Worm (Caenorhabditis elegans) whole organism, mixed stage, embryonic: ENCODE measurements around the gene C28H8.3.

ENCODE experiments used
- M03D4.4 ChIP-seq: sonication (generic microtip); optimal IDR thresholded peaks from 2 replicates; lab custom pipeline; 2017; ENCODE audit warnings: mild to moderate bottlenecking, missing genetic modification characterization, missing compliant biosample characterization
- bed-3 ChIP-seq: fragments of 200-800 bp; sonication (Bioruptor generic); optimal IDR thresholded peaks from 3 replicates; lab custom pipeline; 2018; ENCODE audit warnings: mild to moderate bottlenecking, missing genetic modification characterization, moderate library complexity, missing compliant biosample characterization
- blmp-1 ChIP-seq: fragments of 150-350 bp; optimal IDR thresholded peaks from 2 replicates; lab custom pipeline; 2014; ENCODE audit warnings: missing biosample characterization, missing genetic modification characterization
- ceh-39 ChIP-seq: fragments of 150-350 bp; optimal IDR thresholded peaks from 2 replicates; lab custom pipeline; 2014; ENCODE audit warnings: missing biosample characterization, missing genetic modification characterization
- ceh-83 ChIP-seq: fragments of 200-800 bp; sonication (Bioruptor generic); optimal IDR thresholded peaks from 2 replicates; lab custom pipeline; 2018; ENCODE audit warnings: mild to moderate bottlenecking, missing genetic modification characterization, missing compliant biosample characterization
- ces-1 ChIP-seq: fragments of 150-350 bp; optimal IDR thresholded peaks from 2 replicates; lab custom pipeline; 2014; ENCODE audit warnings: missing biosample characterization, missing genetic modification reagents, missing genetic modification characterization
- cnd-1 ChIP-seq: fragments of 200-800 bp; sonication (Bioruptor generic); optimal IDR thresholded peaks from 2 replicates; lab custom pipeline; 2018; ENCODE audit warnings: mild to moderate bottlenecking, missing genetic modification characterization, missing compliant biosample characterization
- drap-1 ChIP-seq: fragments of 200-800 bp; sonication (Bioruptor generic); optimal IDR thresholded peaks from 3 replicates; lab custom pipeline; 2018; ENCODE audit warnings: mild to moderate bottlenecking, missing genetic modification characterization, missing compliant biosample characterization
- elt-1 ChIP-seq: sonication (generic microtip); optimal IDR thresholded peaks from 2 replicates; lab custom pipeline; 2017; ENCODE audit warnings: missing genetic modification characterization, mild to moderate bottlenecking, missing compliant biosample characterization, antibody characterized with exemption, moderate library complexity, borderline replicate concordance; ENCODE audit not compliant: insufficient read depth
- elt-3 ChIP-seq: fragments of 150-350 bp; optimal IDR thresholded peaks from 2 replicates; lab custom pipeline; 2014; ENCODE audit warnings: missing biosample characterization, missing genetic modification characterization
- hlh-1 ChIP-seq: fragments of 150-350 bp; optimal IDR thresholded peaks from 2 replicates; lab custom pipeline; 2014; ENCODE audit warnings: missing biosample characterization, missing genetic modification reagents, missing genetic modification characterization
- lin-13 ChIP-seq: fragments of 150-350 bp; optimal IDR thresholded peaks from 2 replicates; lab custom pipeline; 2014; ENCODE audit warnings: missing biosample characterization, missing genetic modification characterization
- lin-32 ChIP-seq: fragments of 200-800 bp; sonication (Bioruptor generic); optimal IDR thresholded peaks from 2 replicates; lab custom pipeline; 2018; ENCODE audit warnings: mild to moderate bottlenecking, missing genetic modification characterization, missing compliant biosample characterization
- mab-5 ChIP-seq: fragments of 150-350 bp; optimal IDR thresholded peaks from 2 replicates; lab custom pipeline; 2014; ENCODE audit warnings: missing biosample characterization, missing genetic modification characterization
- mep-1 ChIP-seq: fragments of 150-350 bp; optimal IDR thresholded peaks from 2 replicates; lab custom pipeline; 2017; ENCODE audit warnings: missing biosample characterization, missing genetic modification reagents, missing genetic modification characterization, inconsistent platforms
- mls-2 ChIP-seq: sonication (generic microtip); optimal IDR thresholded peaks from 2 replicates; lab custom pipeline; 2016; ENCODE audit warnings: mild to moderate bottlenecking, missing genetic modification characterization, moderate library complexity, missing compliant biosample characterization
- nhr-12 ChIP-seq: fragments of 150-350 bp; optimal IDR thresholded peaks from 2 replicates; lab custom pipeline; 2014; ENCODE audit warnings: missing biosample characterization, missing genetic modification characterization
- nhr-2 ChIP-seq: fragments of 150-350 bp; optimal IDR thresholded peaks from 2 replicates; lab custom pipeline; 2014; ENCODE audit warnings: missing biosample characterization, missing genetic modification characterization
- nhr-237 ChIP-seq: fragments of 150-350 bp; optimal IDR thresholded peaks from 2 replicates; lab custom pipeline; 2014; ENCODE audit warnings: missing biosample characterization, missing genetic modification characterization
- nhr-76 ChIP-seq: sonication (generic microtip); optimal IDR thresholded peaks from 2 replicates; lab custom pipeline; 2017; ENCODE audit warnings: missing biosample characterization, missing genetic modification characterization
- tbx-8 ChIP-seq: fragments of 200-800 bp; sonication (Bioruptor generic); optimal IDR thresholded peaks from 2 replicates; lab custom pipeline; 2018; ENCODE audit warnings: mild to moderate bottlenecking, missing genetic modification characterization, moderate library complexity, missing compliant biosample characterization
- unc-120 ChIP-seq: sonication (generic microtip); optimal IDR thresholded peaks from 2 replicates; lab custom pipeline; 2017; ENCODE audit warnings: missing genetic modification characterization, missing compliant biosample characterization; ENCODE audit not compliant: poor library complexity, severe bottlenecking
- unc-39 ChIP-seq: fragments of 150-350 bp; optimal IDR thresholded peaks from 2 replicates; lab custom pipeline; 2014; ENCODE audit warnings: missing biosample characterization, missing genetic modification characterization
- unc-62 ChIP-seq: fragments of 150-350 bp; optimal IDR thresholded peaks from 2 replicates; lab custom pipeline; 2014; ENCODE audit warnings: missing biosample characterization, missing genetic modification reagents, missing genetic modification characterization
- zip-8 ChIP-seq: fragments of 150-350 bp; optimal IDR thresholded peaks from 2 replicates; lab custom pipeline; 2014; ENCODE audit warnings: missing biosample characterization, missing genetic modification characterization
- ztf-11 ChIP-seq: fragments of 150-350 bp; optimal IDR thresholded peaks from 2 replicates; lab custom pipeline; 2014; ENCODE audit warnings: missing biosample characterization, missing genetic modification characterization

The C28H8.3 gene

DNA sequence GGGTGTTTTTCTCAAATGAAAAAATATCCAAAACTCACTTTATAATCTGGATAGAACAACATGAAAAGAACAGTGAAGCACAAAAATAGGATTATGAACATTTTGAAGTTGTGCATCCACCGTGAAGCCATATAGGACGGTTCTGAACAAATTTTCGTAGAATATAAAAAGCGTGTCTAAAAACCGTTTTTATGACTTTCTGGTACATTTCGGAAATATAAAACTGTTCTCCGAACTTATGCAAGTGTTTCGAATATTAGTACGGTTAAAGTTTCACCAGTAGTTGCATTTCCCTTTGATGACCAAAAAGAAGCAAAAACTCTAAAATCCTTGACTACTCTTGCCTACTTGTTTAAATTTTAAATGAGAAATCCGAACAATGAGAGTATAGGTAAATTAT lies 19.8 kb upstream of the C28H8.3 start, which contains the start of gene C28H8.8:
Gene C28H8.8 (minus strand): TSS at position 101 of the 400 bp plus-strand sequence.
- TF ChIP-seq unc-62 (GFP tag; lab: Kevin White, UChicago) (no peak), mab-5 (no peak), bed-3 (GFP tag; lab: Kevin White, UChicago) (no peak), nhr-76 (tag; lab: Kevin White, UChicago) (no peak), ces-1 (GFP tag; lab: Kevin White, UChicago) (no peak), mls-2 (tag; lab: Kevin White, UChicago) (no peak), elt-3 (tag; lab: Kevin White, UChicago) (no peak), tbx-8 (GFP tag; lab: Kevin White, UChicago) (no peak)

DNA sequence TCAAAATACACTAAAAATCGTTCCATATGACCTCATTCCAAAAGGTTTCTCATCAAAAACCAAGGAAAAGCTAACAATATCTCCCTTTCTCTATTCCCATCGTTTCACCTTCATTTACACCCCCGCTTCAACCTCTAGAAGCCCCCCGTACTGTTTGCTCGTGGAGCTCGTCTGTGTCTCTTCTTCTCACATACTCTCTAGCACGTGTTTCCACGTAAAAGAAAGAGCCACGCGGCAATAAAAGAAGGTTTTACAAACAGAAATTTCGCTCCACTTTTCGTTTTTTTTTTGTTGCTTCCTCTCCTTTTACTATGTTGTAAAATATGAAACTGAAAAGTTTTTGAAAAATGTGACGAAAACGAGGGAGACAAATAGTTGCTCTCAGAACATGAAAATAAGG lies 15.6 kb upstream of the C28H8.3 start:
- TF ChIP-seq M03D4.4 (tag; lab: Kevin White, UChicago) = no peak
- TF ChIP-seq ceh-39 = no peak
- no peak for TF ChIP-seq nhr-237 (tag; lab: Kevin White, UChicago)
- TF ChIP-seq ces-1 (GFP tag; lab: Kevin White, UChicago) = no peak
- TF ChIP-seq nhr-12 (tag; lab: Kevin White, UChicago) = no peak
- no peak for TF ChIP-seq nhr-2 (tag; lab: Kevin White, UChicago)
- no peak for TF ChIP-seq ztf-11 (tag; lab: Kevin White, UChicago)
- no peak for TF ChIP-seq cnd-1 (tag; lab: Kevin White, UChicago)
- no peak for TF ChIP-seq unc-62 (GFP tag; lab: Kevin White, UChicago)
- no peak for TF ChIP-seq lin-32 (GFP tag; lab: Kevin White, UChicago)
- no peak for TF ChIP-seq mep-1
- TF ChIP-seq bed-3 (GFP tag; lab: Kevin White, UChicago) = no peak

DNA sequence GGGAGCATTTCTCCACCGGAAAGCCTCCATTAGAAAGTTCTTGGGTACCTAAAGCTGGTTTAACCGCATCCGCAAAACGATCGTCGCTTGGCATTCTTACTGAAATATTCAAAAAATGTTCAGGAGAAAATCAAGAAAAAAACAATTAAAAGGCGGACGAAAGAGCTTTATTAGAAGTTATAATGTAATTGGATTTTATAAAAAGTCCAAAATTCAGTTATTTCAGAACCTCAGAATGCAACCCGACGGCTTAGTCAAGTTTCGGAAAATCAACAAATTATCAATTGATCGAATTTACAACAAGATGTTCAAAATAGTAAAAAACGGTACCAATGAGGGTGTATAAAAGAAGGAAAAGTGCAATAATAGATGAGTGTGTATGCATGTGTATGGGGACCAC lies 12.6 kb upstream of the C28H8.3 start, which contains the start of gene pxl-1:
Gene pxl-1 (minus strand): TSS at position 101 of the 400 bp plus-strand sequence.
- TF ChIP-seq nhr-2 (tag; lab: Kevin White, UChicago) (no peak), ceh-83 (GFP tag; lab: Kevin White, UChicago) (no peak), ztf-11 (tag; lab: Kevin White, UChicago) (no peak), mab-5 (no peak), hlh-1 (no peak), elt-1 (tag; lab: Kevin White, UChicago) (no peak), tbx-8 (GFP tag; lab: Kevin White, UChicago) (no peak), nhr-237 (tag; lab: Kevin White, UChicago) (no peak), drap-1 (GFP tag; lab: Kevin White, UChicago) (no peak), bed-3 (GFP tag; lab: Kevin White, UChicago) (no peak)

- TF ChIP-seq drap-1 (GFP tag; lab: Kevin White, UChicago) = no peak
- peak; percentile 27 for TF ChIP-seq ces-1 (GFP tag; lab: Kevin White, UChicago)
- TF ChIP-seq mep-1 = no peak
- TF ChIP-seq blmp-1 (tag; lab: Kevin White, UChicago) = no peak
- TF ChIP-seq unc-120 (tag; lab: Kevin White, UChicago) = no peak
- TF ChIP-seq, all 35 proteins: peak for 1
These were observed 11.0 kb upstream of the C28H8.3 start for ce11 chrIII:5897468-5897867.

DNA sequence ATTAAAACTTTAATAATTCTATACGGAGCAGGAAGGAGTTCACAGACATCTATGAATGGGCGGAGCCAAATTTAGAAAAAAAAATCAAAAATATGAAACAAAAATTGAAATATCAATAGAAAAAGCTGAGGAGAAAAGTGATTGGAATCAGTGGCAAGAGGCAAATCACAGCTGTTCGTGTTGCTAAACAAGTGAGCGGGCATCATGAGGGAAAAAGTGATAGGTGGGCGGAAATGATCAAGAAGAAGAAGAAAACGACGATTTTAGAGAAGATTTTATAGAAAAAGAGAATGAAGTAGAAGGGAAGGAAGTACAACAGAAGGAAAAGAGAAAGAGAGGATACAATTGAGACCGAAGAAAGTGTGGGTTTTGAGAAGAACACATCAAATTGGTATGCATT lies 9.9 kb upstream of the C28H8.3 start:
- no peak for TF ChIP-seq unc-39 (tag; lab: Kevin White, UChicago)
- peak; percentile 59 for TF ChIP-seq hlh-1
- TF ChIP-seq unc-120 (tag; lab: Kevin White, UChicago) = peak; percentile 67
- no peak for TF ChIP-seq nhr-237 (tag; lab: Kevin White, UChicago)
- TF ChIP-seq nhr-76 (tag; lab: Kevin White, UChicago) = no peak
- TF ChIP-seq lin-13 (tag; lab: Kevin White, UChicago) = no peak

DNA sequence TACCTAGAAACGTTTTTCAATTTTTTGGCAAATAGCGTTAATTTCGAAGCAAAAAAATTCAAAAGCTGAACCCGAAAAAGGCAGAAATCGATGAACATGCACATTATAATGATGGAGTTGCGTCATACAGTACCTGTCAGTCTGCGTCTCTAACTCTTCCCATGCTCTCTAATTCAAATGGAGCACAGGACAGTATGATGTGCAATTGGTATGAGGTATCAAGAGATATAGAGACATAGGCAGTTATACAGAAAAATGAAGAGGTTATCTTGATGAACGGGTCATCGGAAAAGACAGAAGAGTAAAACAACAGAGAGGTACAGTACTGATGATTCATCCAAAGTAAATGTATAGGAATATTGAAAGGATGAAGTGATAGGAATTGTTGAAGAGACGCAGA lies 7.8 kb upstream of the C28H8.3 start:
- TF ChIP-seq nhr-2 (tag; lab: Kevin White, UChicago) (peak; percentile 85), elt-3 (tag; lab: Kevin White, UChicago) (no peak), nhr-12 (tag; lab: Kevin White, UChicago) (no peak), ceh-83 (GFP tag; lab: Kevin White, UChicago) (no peak), ztf-11 (tag; lab: Kevin White, UChicago) (no peak), zip-8 (tag; lab: Kevin White, UChicago) (peak; percentile 92), lin-32 (GFP tag; lab: Kevin White, UChicago) (no peak), ceh-39 (peak; percentile 96), hlh-1 (no peak), M03D4.4 (tag; lab: Kevin White, UChicago) (no peak)
